Fruit fly (Drosophila melanogaster): Measurements from ENCODE around the gene GluRIIB.

The GluRIIB gene

dm6 chr2L:5569503-5569902 lies 10.4 kb downstream of the GluRIIB start:
- TF ChIP-seq Poxn (GFP tag; IDR thresholded peaks at IDR 0.05) (no peak), CG1602 (GFP tag; optimal IDR thresholded peaks at IDR 0.05) (peak; percentile 1), CG11695 (GFP tag; IDR thresholded peaks at IDR 0.05) (0 out of 3 replicates have a peak, but pooled peaks have one; percentile 45), CG17328 (GFP tag; IDR thresholded peaks at IDR 0.05) (peak; percentile 43; the same call in 1 of the 2 replicates), CG15269 (tag; optimal IDR thresholded peaks at IDR 0.05) (peak; percentile 48), insv (GFP tag; optimal IDR thresholded peaks at IDR 0.05) (no peak), CG18262 (tag; optimal IDR thresholded peaks at IDR 0.05) (no peak), CG18599 (GFP tag; optimal IDR thresholded peaks at IDR 0.05) (peak; percentile 70), CG7271 (tag; optimal IDR thresholded peaks at IDR 0.05) (no peak), CG16813 (GFP tag; IDR thresholded peaks at IDR 0.05; ENCODE audit: partially characterized antibody) (no peak), ci (GFP tag; IDR thresholded peaks at IDR 0.05) (0 out of 3 replicates have a peak, but pooled peaks have one; percentile 26), Fer3 (tag; optimal IDR thresholded peaks at IDR 0.05) (peak; percentile 23), Optix (GFP tag; IDR thresholded peaks at IDR 0.05) (no peak), croc (GFP tag; conservative IDR thresholded peaks at IDR 0.05) (no peak), CG10543 (GFP tag; optimal IDR thresholded peaks at IDR 0.05) (no peak), BtbVII (GFP tag; optimal IDR thresholded peaks at IDR 0.05) (peak; percentile 17), CG11560 (tag; IDR thresholded peaks at IDR 0.05) (0 out of 3 replicates have a peak, but pooled peaks have one; percentile 34), CG2120 (GFP tag; optimal IDR thresholded peaks at IDR 0.05) (peak; percentile 67), CoRest (tag; optimal IDR thresholded peaks at IDR 0.05) (peak; percentile 27), dmrt99B (tag; optimal IDR thresholded peaks at IDR 0.05) (peak; percentile 49), wek (GFP tag; optimal IDR thresholded peaks at IDR 0.05) (no peak), Nf-YB (GFP tag; optimal IDR thresholded peaks at IDR 0.05) (no peak), abd-A (tag; optimal IDR thresholded peaks at IDR 0.05) (peak; percentile 34), pan (optimal IDR thresholded peaks at IDR 0.05) (no peak), pan (GFP tag; optimal IDR thresholded peaks at IDR 0.05 in 1 of 2, IDR thresholded peaks at IDR 0.05 in 1 of 2) (peak in 1 of 2 experiments; percentile 51), CG8281 (tag; optimal IDR thresholded peaks at IDR 0.05) (no peak), Trl (optimal IDR thresholded peaks at IDR 0.05) (no peak), Trl (GFP tag; optimal IDR thresholded peaks at IDR 0.05) (peak; percentile 30), Jarid2 (GFP tag; optimal IDR thresholded peaks at IDR 0.05) (no peak), fru (optimal IDR thresholded peaks at IDR 0.05) (no peak), CG11723 (GFP tag; optimal IDR thresholded peaks at IDR 0.05) (no peak), Taf1 (GFP tag; IDR thresholded peaks at IDR 0.05) (0 out of 2 replicates have a peak, but pooled peaks have one; percentile 12), CG13424 (tag; optimal IDR thresholded peaks at IDR 0.05) (peak; percentile 42), CG17802 (tag; optimal IDR thresholded peaks at IDR 0.05) (no peak), toy (GFP tag; IDR thresholded peaks at IDR 0.05) (no peak), CG18619 (GFP tag; optimal IDR thresholded peaks at IDR 0.05) (no peak), jumu (GFP tag; optimal IDR thresholded peaks at IDR 0.05) (no peak), CG9609 (GFP tag; optimal IDR thresholded peaks at IDR 0.05) (no peak), HHEX (GFP tag; optimal IDR thresholded peaks at IDR 0.05) (peak; percentile 24), Hmr (GFP tag; optimal IDR thresholded peaks at IDR 0.05) (peak; percentile 38), CG6689 (GFP tag; IDR thresholded peaks at IDR 0.05) (peak; percentile 45), Ptx1 (GFP tag; IDR thresholded peaks at IDR 0.05) (peak; percentile 54; the same call in 1 of the 2 replicates), caup (GFP tag; optimal IDR thresholded peaks at IDR 0.05; ENCODE audit: severe bottlenecking) (peak; percentile 20), fd96Cb (tag; optimal IDR thresholded peaks at IDR 0.05) (peak; percentile 4), danr (GFP tag; IDR thresholded peaks at IDR 0.05) (0 out of 2 replicates have a peak, but pooled peaks have one; percentile 7), Hand (GFP tag; optimal IDR thresholded peaks at IDR 0.05) (peak; percentile 15), Atf-2 (GFP tag; optimal IDR thresholded peaks at IDR 0.05) (no peak), yki (optimal IDR thresholded peaks at IDR 0.05) (no peak), CG11456 (GFP tag; IDR thresholded peaks at IDR 0.05) (0 out of 3 replicates have a peak, but pooled peaks have one; percentile 43), CG10366 (GFP tag; IDR thresholded peaks at IDR 0.05) (peak; percentile 36; the same call in 1 of the 2 replicates), Oaz (GFP tag; IDR thresholded peaks at IDR 0.05) (peak; percentile 33; the same call in 1 of the 2 replicates)

Measured in whole organism, embryonic.